Worm (Caenorhabditis elegans) whole organism, young adult: ENCODE data around the gene glb-22.

ENCODE experiments used
- C06A6.2 ChIP-seq: fragments of 200-800 bp; sonication (Bioruptor generic); conservative IDR thresholded peaks from 2 replicates; pipeline ENCODE4 v1.3.6; 2022; ENCODE audit warnings: missing genetic modification characterization, missing compliant biosample characterization
- F23B12.7 ChIP-seq: sonication (generic microtip); optimal IDR thresholded peaks from 2 replicates; lab custom pipeline; 2017; ENCODE audit warnings: missing genetic modification characterization, mild to moderate bottlenecking, missing compliant biosample characterization, antibody characterized with exemption, moderate library complexity; ENCODE audit not compliant: insufficient read depth
- F55B11.4 ChIP-seq: sonication (generic microtip); optimal IDR thresholded peaks from 2 replicates; lab custom pipeline; 2016; ENCODE audit warnings: missing compliant biosample characterization, missing genetic modification characterization, borderline replicate concordance; ENCODE audit not compliant: insufficient read depth
- F57A8.1 ChIP-seq: fragments of 200-800 bp; sonication (Bioruptor generic); optimal IDR thresholded peaks from 2 replicates; lab custom pipeline; 2018; ENCODE audit warnings: mild to moderate bottlenecking, missing genetic modification characterization, moderate library complexity, missing compliant biosample characterization
- K12H6.12 ChIP-seq: fragments of 200-800 bp; sonication (Bioruptor generic); optimal IDR thresholded peaks from 2 replicates; lab custom pipeline; 2018; ENCODE audit warnings: mild to moderate bottlenecking, missing genetic modification characterization, missing compliant biosample characterization
- T26A5.8 ChIP-seq: sonication (generic microtip); optimal IDR thresholded peaks from 2 replicates; lab custom pipeline; 2016; ENCODE audit warnings: missing genetic modification characterization, missing compliant biosample characterization
- Y56A3A.18 ChIP-seq: fragments of 200-800 bp; sonication (Bioruptor generic); IDR thresholded peaks from 2 replicates; pipeline ENCODE4 v1.3.6; 2022; ENCODE audit warnings: missing genetic modification reagents, missing genetic modification characterization, missing compliant biosample characterization
- Y95B8A.8 ChIP-seq: fragments of 200-800 bp; sonication (Bioruptor generic); IDR thresholded peaks from 2 replicates; pipeline ENCODE4 v1.3.6; 2022; ENCODE audit warnings: missing genetic modification reagents, missing genetic modification characterization, missing compliant biosample characterization
- aptf-2 ChIP-seq: fragments of 200-800 bp; sonication (Bioruptor generic); conservative IDR thresholded peaks from 2 replicates; pipeline ENCODE4 v1.3.6; 2022; ENCODE audit warnings: missing genetic modification reagents, missing genetic modification characterization, missing compliant biosample characterization
- athp-1 ChIP-seq: sonication (generic microtip); optimal IDR thresholded peaks from 2 replicates; lab custom pipeline; 2017; ENCODE audit warnings: mild to moderate bottlenecking, missing genetic modification characterization, missing compliant biosample characterization
- attf-3 ChIP-seq: fragments of 200-800 bp; sonication (Bioruptor generic); conservative IDR thresholded peaks from 2 replicates; pipeline ENCODE4 v1.3.6; 2022; ENCODE audit warnings: missing genetic modification reagents, missing genetic modification characterization, missing compliant biosample characterization
- bed-1 ChIP-seq: fragments of 200-800 bp; sonication (Bioruptor generic); IDR thresholded peaks from 2 replicates; pipeline ENCODE4 v1.3.6; 2022; ENCODE audit warnings: missing genetic modification reagents, missing genetic modification characterization, missing compliant biosample characterization
- cebp-1 ChIP-seq, 2 experiments: fragments of 200-800 bp in 1 of 2; sonication (Bioruptor generic) in 1 of 2; sonication (generic microtip) in 1 of 2; IDR thresholded peaks in 1 of 2; optimal IDR thresholded peaks in 1 of 2; 2 replicates each; pipeline versions ENCODE4 v1.3.6 to Lab custom; 2017 to 2022; ENCODE audit warnings: missing compliant biosample characterization in 2 of 2, missing genetic modification characterization in 2 of 2, mild to moderate bottlenecking in 1 of 2, missing genetic modification reagents in 1 of 2, moderate library complexity in 1 of 2
- ceh-100 ChIP-seq: fragments of 200-800 bp; sonication (Bioruptor generic); IDR thresholded peaks from 2 replicates; pipeline ENCODE4 v1.3.6; 2022; ENCODE audit warnings: missing genetic modification reagents, missing genetic modification characterization, missing compliant biosample characterization
- chd-7 ChIP-seq: sonication (generic microtip); optimal IDR thresholded peaks from 2 replicates; lab custom pipeline; 2016; ENCODE audit warnings: mild to moderate bottlenecking, missing genetic modification characterization, moderate library complexity, missing compliant biosample characterization
- dpff-1 ChIP-seq: sonication (generic microtip); optimal IDR thresholded peaks from 2 replicates; lab custom pipeline; 2017; ENCODE audit warnings: mild to moderate bottlenecking, missing genetic modification characterization, missing compliant biosample characterization
- dpl-1 ChIP-seq: fragments of 150-350 bp; optimal IDR thresholded peaks from 2 replicates; lab custom pipeline; 2014; ENCODE audit warnings: missing biosample characterization, missing genetic modification reagents, missing genetic modification characterization
- egrh-3 ChIP-seq: fragments of 200-800 bp; sonication (Bioruptor generic); IDR thresholded peaks from 2 replicates; pipeline ENCODE4 v1.3.6; 2022; ENCODE audit warnings: missing genetic modification reagents, missing genetic modification characterization, missing compliant biosample characterization
- hmg-1.2 ChIP-seq: fragments of 200-800 bp; sonication (Bioruptor generic); IDR thresholded peaks from 2 replicates; pipeline ENCODE4 v1.3.6; 2022; ENCODE audit warnings: missing genetic modification reagents, missing genetic modification characterization, missing compliant biosample characterization
- hsf-1 ChIP-seq: fragments of 200-800 bp; sonication (Bioruptor generic); IDR thresholded peaks from 2 replicates; pipeline ENCODE4 v1.3.6; 2022; ENCODE audit warnings: missing genetic modification reagents, missing genetic modification characterization, missing compliant biosample characterization
- lag-1 ChIP-seq: fragments of 200-800 bp; sonication (Bioruptor generic); IDR thresholded peaks from 2 replicates; pipeline ENCODE4 v1.3.6; 2022; ENCODE audit warnings: missing genetic modification reagents, missing genetic modification characterization, missing compliant biosample characterization
- let-526 ChIP-seq: fragments of 200-800 bp; sonication (Bioruptor generic); IDR thresholded peaks from 2 replicates; pipeline ENCODE4 v1.3.6; 2022; ENCODE audit warnings: missing genetic modification reagents, missing genetic modification characterization, missing compliant biosample characterization
- lin-54 ChIP-seq: fragments of 200-800 bp; sonication (Bioruptor generic); optimal IDR thresholded peaks from 2 replicates; lab custom pipeline; 2018; ENCODE audit warnings: mild to moderate bottlenecking, missing genetic modification characterization, missing compliant biosample characterization
- lsl-1 ChIP-seq: fragments of 200-800 bp; sonication (Bioruptor generic); optimal IDR thresholded peaks from 2 replicates; lab custom pipeline; 2018; ENCODE audit warnings: mild to moderate bottlenecking, missing genetic modification characterization, moderate library complexity, missing compliant biosample characterization
- madf-6 ChIP-seq: fragments of 200-800 bp; sonication (Bioruptor generic); IDR thresholded peaks from 2 replicates; pipeline ENCODE4 v1.3.6; 2022; ENCODE audit warnings: missing genetic modification reagents, missing genetic modification characterization, missing compliant biosample characterization
- mel-28 ChIP-seq: sonication (generic microtip); optimal IDR thresholded peaks from 2 replicates; lab custom pipeline; 2016; ENCODE audit warnings: borderline replicate concordance, mild to moderate bottlenecking, missing genetic modification characterization, missing compliant biosample characterization
- mxl-1 ChIP-seq: sonication (generic microtip); optimal IDR thresholded peaks from 2 replicates; lab custom pipeline; 2016; ENCODE audit warnings: missing genetic modification characterization, missing compliant biosample characterization
- nfyb-1 ChIP-seq: fragments of 200-800 bp; sonication (Bioruptor generic); IDR thresholded peaks from 2 replicates; pipeline ENCODE4 v1.3.6; 2022; ENCODE audit warnings: missing genetic modification reagents, missing genetic modification characterization, missing compliant biosample characterization
- nhr-179 ChIP-seq: sonication (generic microtip); optimal IDR thresholded peaks from 2 replicates; lab custom pipeline; 2016; ENCODE audit warnings: mild to moderate bottlenecking, missing genetic modification characterization, missing compliant biosample characterization
- nhr-80 ChIP-seq: sonication (generic microtip); optimal IDR thresholded peaks from 2 replicates; lab custom pipeline; 2016; ENCODE audit warnings: missing genetic modification characterization, missing compliant biosample characterization
- repo-1 ChIP-seq: sonication (generic microtip); optimal IDR thresholded peaks from 2 replicates; lab custom pipeline; 2017; ENCODE audit warnings: mild to moderate bottlenecking, missing genetic modification characterization, missing compliant biosample characterization
- rpc-1 ChIP-seq, 2 experiments: fragments of 150-350 bp in 1 of 2; sonication (generic microtip) in 1 of 2; optimal IDR thresholded peaks; 2 replicates each; lab custom pipeline; 2014 to 2018; ENCODE audit warnings: missing biosample characterization in 1 of 2, missing genetic modification characterization in 1 of 2, missing genetic modification reagents in 1 of 2, missing genotype in 1 of 2
- snpc-1.1 ChIP-seq: sonication (generic microtip); optimal IDR thresholded peaks from 2 replicates; lab custom pipeline; 2017; ENCODE audit warnings: missing genetic modification characterization, mild to moderate bottlenecking, missing compliant biosample characterization, antibody characterized with exemption, moderate library complexity, missing genotype, missing genetic modification reagents; ENCODE audit not compliant: insufficient read depth
- snpc-1.3 ChIP-seq: sonication (generic microtip); optimal IDR thresholded peaks from 2 replicates; lab custom pipeline; 2017; ENCODE audit warnings: missing genetic modification characterization, mild to moderate bottlenecking, missing compliant biosample characterization, antibody characterized with exemption, moderate library complexity, missing genotype, missing genetic modification reagents; ENCODE audit not compliant: insufficient read depth
- snpc-3.4 ChIP-seq: sonication (generic microtip); optimal IDR thresholded peaks from 2 replicates; lab custom pipeline; 2017; ENCODE audit warnings: missing genetic modification characterization, mild to moderate bottlenecking, missing compliant biosample characterization, antibody characterized with exemption, moderate library complexity, missing genotype, missing genetic modification reagents
- sptf-2 ChIP-seq: fragments of 200-800 bp; sonication (Bioruptor generic); optimal IDR thresholded peaks from 2 replicates; lab custom pipeline; 2018; ENCODE audit warnings: mild to moderate bottlenecking, missing genetic modification characterization, missing compliant biosample characterization
- tbp1 ChIP-seq: fragments of 200-800 bp; sonication (Bioruptor generic); optimal IDR thresholded peaks from 2 replicates; lab custom pipeline; 2018; ENCODE audit warnings: mild to moderate bottlenecking, missing genetic modification characterization, missing compliant biosample characterization
- tbx-9 ChIP-seq: sonication (generic microtip); optimal IDR thresholded peaks from 2 replicates; lab custom pipeline; 2016; ENCODE audit warnings: borderline replicate concordance, missing genetic modification characterization, inconsistent platforms, missing compliant biosample characterization
- ztf-18 ChIP-seq: sonication (generic microtip); optimal IDR thresholded peaks from 2 replicates; lab custom pipeline; 2016; ENCODE audit warnings: missing genotype, mild to moderate bottlenecking, missing genetic modification characterization, missing compliant biosample characterization
- ztf-25 ChIP-seq: fragments of 200-800 bp; sonication (Bioruptor generic); IDR thresholded peaks from 2 replicates; pipeline ENCODE4 v1.3.6; 2022; ENCODE audit warnings: missing genetic modification reagents, missing genetic modification characterization, missing compliant biosample characterization
- ztf-3 ChIP-seq: fragments of 200-800 bp; sonication (Bioruptor generic); optimal IDR thresholded peaks from 2 replicates; lab custom pipeline; 2018; ENCODE audit warnings: mild to moderate bottlenecking, missing genetic modification characterization, missing compliant biosample characterization

Gene glb-22

DNA sequence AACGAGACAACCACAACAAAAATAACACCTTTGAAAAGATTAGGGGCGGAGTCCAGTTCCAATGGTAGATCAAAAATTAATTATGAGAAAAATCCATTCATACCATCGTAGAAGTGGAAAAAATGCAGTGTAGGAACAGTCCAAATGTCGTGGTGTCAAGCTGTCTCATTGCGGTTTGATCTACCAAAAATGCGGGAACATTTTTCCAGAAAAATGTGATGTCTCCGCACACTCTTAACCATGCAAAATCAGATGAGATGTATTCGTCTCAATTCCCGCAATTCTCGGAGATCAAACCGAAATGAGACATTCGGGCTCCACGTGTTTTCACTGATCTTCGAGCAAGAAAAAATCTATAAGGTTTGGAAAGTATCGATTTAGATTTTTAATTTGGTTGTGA is 6.0 kb upstream of the glb-22 start (continued):
- TF ChIP-seq bed-1: no peak
- TF ChIP-seq aptf-2: no peak
- no peak for TF ChIP-seq ztf-18 (tag; lab: Kevin White, UChicago)
- peak; percentile 73 for TF ChIP-seq madf-6 (GFP tag; lab: Robert Waterston, UW)
- no peak for TF ChIP-seq snpc-1.1
- TF ChIP-seq snpc-1.3 (tag; lab: Kevin White, UChicago): no peak
- TF ChIP-seq Y95B8A.8: no peak
- TF ChIP-seq dpff-1 (tag; lab: Kevin White, UChicago): no peak
- TF ChIP-seq nfyb-1 (GFP tag; lab: Robert Waterston, UW): no peak
- no peak for TF ChIP-seq mel-28 (tag; lab: Kevin White, UChicago)
- TF ChIP-seq dpl-1 (GFP tag; lab: Kevin White, UChicago): no peak
- 0 out of 2 replicates have a peak, but pooled peaks have one; percentile 8 for TF ChIP-seq hmg-1.2 (GFP tag; lab: Robert Waterston, UW)
- TF ChIP-seq nhr-179 (tag; lab: Kevin White, UChicago): no peak

DNA sequence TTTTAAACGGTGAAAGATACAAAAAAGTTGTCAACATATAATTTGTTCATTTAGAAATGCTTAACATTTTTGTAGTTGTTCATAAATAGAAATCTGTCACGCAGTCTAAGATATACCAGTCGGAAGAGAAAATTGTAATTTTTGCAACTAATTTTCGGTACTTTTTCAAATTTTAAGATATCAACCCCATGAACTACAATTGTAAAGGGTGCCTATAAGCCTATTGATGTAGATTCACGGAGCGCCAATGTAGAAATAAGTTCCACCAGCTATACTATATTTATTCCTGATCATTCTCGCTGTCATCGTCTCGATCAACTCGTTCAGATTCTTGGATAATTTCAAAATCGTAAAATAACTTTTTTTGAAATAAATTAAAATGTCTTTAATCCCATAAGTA is 5.1 kb upstream of the glb-22 start:
- TF ChIP-seq tbx-9 (tag; lab: Kevin White, UChicago) (no peak), athp-1 (tag; lab: Kevin White, UChicago) (no peak), dpff-1 (tag; lab: Kevin White, UChicago) (no peak), nfyb-1 (GFP tag; lab: Robert Waterston, UW) (peak; percentile 44; the same call in 1 of the 2 replicates), egrh-3 (GFP tag; lab: Robert Waterston, UW) (no peak), Y56A3A.18 (GFP tag; lab: Robert Waterston, UW) (no peak), ztf-3 (GFP tag; lab: Kevin White, UChicago) (no peak), repo-1 (tag; lab: Kevin White, UChicago) (peak; percentile 34), F55B11.4 (tag; lab: Kevin White, UChicago) (no peak), mxl-1 (tag; lab: Kevin White, UChicago) (no peak), lin-54 (GFP tag; lab: Kevin White, UChicago) (no peak), let-526 (GFP tag; lab: Robert Waterston, UW) (no peak), snpc-1.1 (no peak), K12H6.12 (no peak), rpc-1 (optimal IDR thresholded peaks at IDR 0.05; lab: Kevin White, UChicago) (no peak), rpc-1 (tag; optimal IDR thresholded peaks at IDR 0.05; lab: Kevin White, UChicago) (no peak), lag-1 (no peak)
- TF ChIP-seq, all 124 proteins: peak for 2

DNA sequence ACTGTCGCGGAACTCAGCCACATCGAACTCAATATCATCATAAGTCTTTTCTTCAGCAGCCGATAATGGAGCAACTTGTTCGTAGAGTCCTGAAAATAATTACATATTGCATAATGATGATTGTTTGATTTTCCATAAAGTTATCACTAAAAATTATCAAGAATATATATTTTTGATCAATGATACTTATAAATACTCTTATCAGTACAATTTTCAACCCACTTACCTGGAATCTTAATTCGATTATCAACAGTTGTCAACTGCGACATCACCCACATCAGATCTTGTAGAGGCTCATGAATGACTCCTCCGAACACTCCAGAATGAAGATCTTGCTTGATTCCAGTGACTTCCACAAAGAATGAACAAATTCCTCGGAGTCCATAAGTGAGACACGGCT is 4.1 kb upstream of the glb-22 start:
- TF ChIP-seq nhr-80 (tag; lab: Kevin White, UChicago) (peak; percentile 5), T26A5.8 (tag; lab: Kevin White, UChicago) (no peak)

DNA sequence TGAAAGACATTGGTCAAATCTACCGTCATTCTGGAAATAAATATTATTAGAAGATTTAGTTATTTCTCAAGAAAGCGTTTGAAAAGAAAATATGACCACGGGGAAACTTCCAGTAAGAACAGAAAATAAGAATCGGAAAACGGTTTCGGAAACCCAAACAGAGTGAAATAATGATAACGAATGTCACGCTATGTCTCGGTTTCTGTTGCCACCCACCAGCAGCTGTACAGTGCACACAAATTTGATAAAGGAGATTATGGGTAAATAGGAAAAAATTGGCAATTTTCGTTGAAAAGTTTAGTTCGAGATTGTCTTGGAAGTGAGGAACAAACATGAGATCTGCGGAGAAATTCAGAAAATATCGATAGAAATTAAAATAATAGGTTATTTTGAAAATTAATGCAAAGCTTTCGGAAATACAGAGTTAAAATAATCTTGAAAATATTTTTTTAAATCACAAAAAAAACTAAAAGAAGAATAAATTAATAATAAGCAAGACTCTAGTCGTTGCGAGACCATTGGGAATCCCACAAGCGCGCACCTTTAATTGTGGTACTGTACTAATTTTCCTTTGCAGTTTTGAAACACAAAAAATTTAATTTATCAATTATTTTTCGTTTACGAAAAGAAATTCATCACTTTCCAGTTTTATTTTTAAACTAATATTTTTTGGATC is 2.9 kb upstream of the glb-22 start, which contains the start of gene pes-9:
TSS of gene pes-9 (minus strand) at position 30 of the 676 bp plus-strand sequence.
- no peak for TF ChIP-seq ztf-25
- TF ChIP-seq C06A6.2: no peak
- peak; percentile 43 for TF ChIP-seq madf-6 (GFP tag; lab: Robert Waterston, UW)
- no peak for TF ChIP-seq snpc-3.4 (tag; lab: Kevin White, UChicago)
- TF ChIP-seq chd-7 (tag; lab: Kevin White, UChicago): no peak
- TF ChIP-seq tbp1 (GFP tag; lab: Kevin White, UChicago): no peak
- no peak for TF ChIP-seq cebp-1 (GFP tag; IDR thresholded peaks at IDR 0.05; lab: Robert Waterston, UW)
- no peak for TF ChIP-seq cebp-1 (tag; optimal IDR thresholded peaks at IDR 0.05; lab: Kevin White, UChicago)
- TF ChIP-seq F23B12.7 (tag; lab: Kevin White, UChicago): no peak
- TF ChIP-seq sptf-2 (GFP tag; lab: Kevin White, UChicago): no peak
- no peak for TF ChIP-seq athp-1 (tag; lab: Kevin White, UChicago)
- peak; percentile 74 for TF ChIP-seq lsl-1
- no peak for TF ChIP-seq F57A8.1 (GFP tag; lab: Kevin White, UChicago)
- no peak for TF ChIP-seq attf-3 (GFP tag; lab: Robert Waterston, UW)
- no peak for TF ChIP-seq ceh-100
- no peak for TF ChIP-seq hsf-1
- no peak for TF ChIP-seq ztf-3 (GFP tag; lab: Kevin White, UChicago)
- no peak for TF ChIP-seq aptf-2
- no peak for TF ChIP-seq nhr-179 (tag; lab: Kevin White, UChicago)
